Fruit fly (Drosophila melanogaster): ENCODE measurements around the gene Mco4.

DNA sequence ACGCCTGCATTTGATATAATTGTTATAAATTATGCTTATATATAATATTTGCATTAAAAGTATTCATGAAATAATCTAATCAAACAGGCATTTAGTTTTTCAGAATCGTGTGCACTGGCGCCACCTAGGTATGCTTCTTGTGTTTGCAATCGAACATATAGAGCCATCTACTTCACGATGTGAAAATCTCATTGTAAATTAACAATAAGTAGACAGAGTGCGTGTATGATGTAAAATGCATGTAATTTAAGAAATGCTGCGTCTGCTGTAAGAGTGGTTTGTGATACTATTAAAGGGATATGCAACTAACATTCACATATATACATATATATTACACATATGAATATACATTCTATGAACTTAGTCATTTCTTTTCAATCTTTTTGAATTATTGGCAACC is 35.7 kb downstream of the Mco4 start:
- peak; percentile 31 for TF ChIP-seq CG7101 (tag; optimal IDR thresholded peaks at IDR 0.05)
- TF ChIP-seq Hr96 (GFP tag; optimal IDR thresholded peaks at IDR 0.05), result no peak
- TF ChIP-seq tj (GFP tag; optimal IDR thresholded peaks at IDR 0.05), result peak; percentile 93
- TF ChIP-seq CG7045 (GFP tag; optimal IDR thresholded peaks at IDR 0.05), result no peak
- no peak for TF ChIP-seq cic (GFP tag; optimal IDR thresholded peaks at IDR 0.05)
- TF ChIP-seq CG33017 (tag; optimal IDR thresholded peaks at IDR 0.05), result no peak
- no peak for TF ChIP-seq Clk (GFP tag; optimal IDR thresholded peaks at IDR 0.05)
- peak; percentile 75 for TF ChIP-seq CG1620 (GFP tag; optimal IDR thresholded peaks at IDR 0.05)
- peak; percentile 33 for TF ChIP-seq pad (GFP tag; optimal IDR thresholded peaks at IDR 0.05)
- TF ChIP-seq Crg-1 (GFP tag; optimal IDR thresholded peaks at IDR 0.05), result no peak
- TF ChIP-seq CG12768 (GFP tag; optimal IDR thresholded peaks at IDR 0.05), result no peak
- TF ChIP-seq kay (GFP tag; ENCODE audit: borderline replicate concordance), result no peak
- no peak for TF ChIP-seq cnc (optimal IDR thresholded peaks at IDR 0.05)
- TF ChIP-seq Mnt (GFP tag; optimal IDR thresholded peaks at IDR 0.05), result peak; percentile 10

Measured in whole organism, adult.